Worm (Caenorhabditis elegans) whole organism, mixed stage, embryonic: ENCODE measurements around the gene sma-5.

Source experiments
- M03D4.4 ChIP-seq: sonication (generic microtip); optimal IDR thresholded peaks from 2 replicates; lab custom pipeline; 2017; ENCODE audit warnings: mild to moderate bottlenecking, missing genetic modification characterization, missing compliant biosample characterization
- bed-3 ChIP-seq: fragments of 200-800 bp; sonication (Bioruptor generic); optimal IDR thresholded peaks from 3 replicates; lab custom pipeline; 2018; ENCODE audit warnings: mild to moderate bottlenecking, missing genetic modification characterization, moderate library complexity, missing compliant biosample characterization
- ceh-39 ChIP-seq: fragments of 150-350 bp; optimal IDR thresholded peaks from 2 replicates; lab custom pipeline; 2014; ENCODE audit warnings: missing biosample characterization, missing genetic modification characterization
- ceh-83 ChIP-seq: fragments of 200-800 bp; sonication (Bioruptor generic); optimal IDR thresholded peaks from 2 replicates; lab custom pipeline; 2018; ENCODE audit warnings: mild to moderate bottlenecking, missing genetic modification characterization, missing compliant biosample characterization
- ces-1 ChIP-seq: fragments of 150-350 bp; optimal IDR thresholded peaks from 2 replicates; lab custom pipeline; 2014; ENCODE audit warnings: missing biosample characterization, missing genetic modification reagents, missing genetic modification characterization
- cnd-1 ChIP-seq: fragments of 200-800 bp; sonication (Bioruptor generic); optimal IDR thresholded peaks from 2 replicates; lab custom pipeline; 2018; ENCODE audit warnings: mild to moderate bottlenecking, missing genetic modification characterization, missing compliant biosample characterization
- drap-1 ChIP-seq: fragments of 200-800 bp; sonication (Bioruptor generic); optimal IDR thresholded peaks from 3 replicates; lab custom pipeline; 2018; ENCODE audit warnings: mild to moderate bottlenecking, missing genetic modification characterization, missing compliant biosample characterization
- elt-1 ChIP-seq: sonication (generic microtip); optimal IDR thresholded peaks from 2 replicates; lab custom pipeline; 2017; ENCODE audit warnings: missing genetic modification characterization, mild to moderate bottlenecking, missing compliant biosample characterization, antibody characterized with exemption, moderate library complexity, borderline replicate concordance; ENCODE audit not compliant: insufficient read depth
- flh-1 ChIP-seq: fragments of 200-800 bp; sonication (Bioruptor generic); optimal IDR thresholded peaks from 2 replicates; lab custom pipeline; 2018; ENCODE audit warnings: mild to moderate bottlenecking, missing genetic modification characterization, moderate library complexity, missing compliant biosample characterization
- ham-2 ChIP-seq: fragments of 200-800 bp; sonication (Bioruptor generic); optimal IDR thresholded peaks from 2 replicates; lab custom pipeline; 2018; ENCODE audit warnings: mild to moderate bottlenecking, missing genetic modification characterization, missing compliant biosample characterization
- lin-13 ChIP-seq: fragments of 150-350 bp; optimal IDR thresholded peaks from 2 replicates; lab custom pipeline; 2014; ENCODE audit warnings: missing biosample characterization, missing genetic modification characterization
- lin-32 ChIP-seq: fragments of 200-800 bp; sonication (Bioruptor generic); optimal IDR thresholded peaks from 2 replicates; lab custom pipeline; 2018; ENCODE audit warnings: mild to moderate bottlenecking, missing genetic modification characterization, missing compliant biosample characterization
- lsy-2 ChIP-seq: fragments of 150-350 bp; optimal IDR thresholded peaks from 2 replicates; lab custom pipeline; 2014; ENCODE audit warnings: missing biosample characterization, missing genetic modification characterization
- mab-5 ChIP-seq: fragments of 150-350 bp; optimal IDR thresholded peaks from 2 replicates; lab custom pipeline; 2014; ENCODE audit warnings: missing biosample characterization, missing genetic modification characterization
- mep-1 ChIP-seq: fragments of 150-350 bp; optimal IDR thresholded peaks from 2 replicates; lab custom pipeline; 2017; ENCODE audit warnings: missing biosample characterization, missing genetic modification reagents, missing genetic modification characterization, inconsistent platforms
- mls-2 ChIP-seq: sonication (generic microtip); optimal IDR thresholded peaks from 2 replicates; lab custom pipeline; 2016; ENCODE audit warnings: mild to moderate bottlenecking, missing genetic modification characterization, moderate library complexity, missing compliant biosample characterization
- nhr-12 ChIP-seq: fragments of 150-350 bp; optimal IDR thresholded peaks from 2 replicates; lab custom pipeline; 2014; ENCODE audit warnings: missing biosample characterization, missing genetic modification characterization
- nhr-237 ChIP-seq: fragments of 150-350 bp; optimal IDR thresholded peaks from 2 replicates; lab custom pipeline; 2014; ENCODE audit warnings: missing biosample characterization, missing genetic modification characterization
- nhr-28 ChIP-seq: fragments of 150-350 bp; optimal IDR thresholded peaks from 2 replicates; lab custom pipeline; 2014; ENCODE audit warnings: missing biosample characterization, missing genetic modification characterization
- nhr-76 ChIP-seq: sonication (generic microtip); optimal IDR thresholded peaks from 2 replicates; lab custom pipeline; 2017; ENCODE audit warnings: missing biosample characterization, missing genetic modification characterization
- pha-4 ChIP-seq: fragments of 150-350 bp; optimal IDR thresholded peaks from 2 replicates; lab custom pipeline; 2018; ENCODE audit warnings: missing biosample characterization, missing genetic modification reagents, missing genetic modification characterization
- sem-2 ChIP-seq: fragments of 200-800 bp; sonication (Bioruptor generic); optimal IDR thresholded peaks from 2 replicates; lab custom pipeline; 2018; ENCODE audit warnings: mild to moderate bottlenecking, missing genetic modification characterization, missing compliant biosample characterization
- snpc-4 ChIP-seq: fragments of 150-350 bp; optimal IDR thresholded peaks from 2 replicates; lab custom pipeline; 2014; ENCODE audit warnings: missing biosample characterization, missing genetic modification characterization
- unc-120 ChIP-seq: sonication (generic microtip); optimal IDR thresholded peaks from 2 replicates; lab custom pipeline; 2017; ENCODE audit warnings: missing genetic modification characterization, missing compliant biosample characterization; ENCODE audit not compliant: poor library complexity, severe bottlenecking
- unc-39 ChIP-seq: fragments of 150-350 bp; optimal IDR thresholded peaks from 2 replicates; lab custom pipeline; 2014; ENCODE audit warnings: missing biosample characterization, missing genetic modification characterization
- unc-62 ChIP-seq: fragments of 150-350 bp; optimal IDR thresholded peaks from 2 replicates; lab custom pipeline; 2014; ENCODE audit warnings: missing biosample characterization, missing genetic modification reagents, missing genetic modification characterization
- zip-8 ChIP-seq: fragments of 150-350 bp; optimal IDR thresholded peaks from 2 replicates; lab custom pipeline; 2014; ENCODE audit warnings: missing biosample characterization, missing genetic modification characterization

Gene sma-5

DNA sequence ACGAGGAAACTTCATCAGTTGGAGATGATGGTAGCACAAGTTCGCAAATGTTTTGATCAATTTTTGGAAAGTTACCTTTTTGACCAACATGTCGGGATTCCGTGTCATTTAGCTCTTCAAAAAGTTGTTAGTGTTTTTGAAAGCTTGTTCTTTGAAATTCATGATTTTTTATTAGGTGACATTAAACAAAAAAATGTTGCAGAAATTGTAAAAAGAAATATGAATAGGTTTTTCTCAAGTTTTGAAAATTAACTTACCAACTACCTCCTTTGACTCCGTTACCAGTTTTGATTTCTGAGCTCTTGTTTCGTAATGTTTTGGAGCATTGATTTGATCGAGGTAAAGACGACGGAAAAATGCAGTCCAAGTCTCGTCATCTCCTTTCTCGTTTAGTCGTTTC lies 53.2 kb downstream of the sma-5 start:
- no peak for TF ChIP-seq zip-8
- no peak for TF ChIP-seq flh-1 (GFP tag; lab: Kevin White, UChicago)
- no peak for TF ChIP-seq cnd-1 (tag; lab: Kevin White, UChicago)
- no peak for TF ChIP-seq unc-62 (GFP tag; lab: Kevin White, UChicago)
- TF ChIP-seq ces-1 (GFP tag; lab: Kevin White, UChicago) = no peak

DNA sequence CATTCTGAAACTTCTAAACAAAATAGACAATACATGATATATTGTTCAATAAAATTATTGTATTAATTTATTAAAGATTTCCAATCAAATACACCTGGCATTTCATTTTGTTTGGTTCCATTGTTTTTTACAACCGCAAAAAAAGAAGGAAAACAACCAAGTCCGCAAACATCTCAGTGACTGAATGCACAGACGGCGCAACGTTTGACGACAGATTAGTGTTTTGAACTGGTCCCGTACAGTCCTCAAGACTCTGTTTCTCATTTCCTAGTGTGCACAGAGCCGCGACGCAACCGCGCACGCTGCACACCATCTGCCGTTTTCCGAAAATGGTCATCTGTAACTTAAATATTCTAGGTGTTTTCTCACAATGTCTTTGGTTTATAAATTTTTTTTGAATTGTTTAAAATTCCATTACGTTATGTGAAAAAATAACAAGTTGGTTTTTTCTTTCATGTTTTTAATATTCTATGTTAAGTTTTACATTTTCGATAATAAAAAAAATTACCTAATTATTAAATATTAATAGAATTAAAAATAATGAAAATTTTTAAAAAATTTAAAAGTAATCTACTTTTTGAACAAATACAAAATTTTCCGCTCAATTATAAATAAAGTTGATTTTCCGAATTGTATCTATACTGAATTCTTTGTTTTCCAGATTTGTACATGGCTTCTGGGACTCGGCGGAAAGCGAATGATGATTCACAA lies 57.0 kb downstream of the sma-5 start, which contains the start of gene lsd-1:
Gene lsd-1, plus strand, starts transcription at position 661 of the 711 bp plus-strand sequence.
- TF ChIP-seq bed-3 (GFP tag; lab: Kevin White, UChicago) = no peak
- TF ChIP-seq elt-1 (tag; lab: Kevin White, UChicago) = no peak
- TF ChIP-seq mab-5 = no peak
- TF ChIP-seq lin-13 (tag; lab: Kevin White, UChicago) = peak; percentile 3
- no peak for TF ChIP-seq nhr-237 (tag; lab: Kevin White, UChicago)
- peak; percentile 32 for TF ChIP-seq ceh-39
- peak; percentile 85 for TF ChIP-seq cnd-1 (tag; lab: Kevin White, UChicago)
- no peak for TF ChIP-seq ceh-83 (GFP tag; lab: Kevin White, UChicago)
- TF ChIP-seq drap-1 = no peak
- TF ChIP-seq ham-2 = no peak
- TF ChIP-seq nhr-76 = no peak
- TF ChIP-seq lin-32 (GFP tag; lab: Kevin White, UChicago) = peak; percentile 52
- TF ChIP-seq nhr-28 (tag; lab: Kevin White, UChicago) = no peak
- TF ChIP-seq unc-62 (GFP tag; lab: Kevin White, UChicago) = no peak
- TF ChIP-seq sem-2 = no peak
- TF ChIP-seq nhr-12 (tag; lab: Kevin White, UChicago) = no peak
- TF ChIP-seq mep-1 = peak; percentile 29
- TF ChIP-seq lsy-2 (tag; lab: Kevin White, UChicago) = no peak
- no peak for TF ChIP-seq unc-120 (tag; lab: Kevin White, UChicago)
- TF ChIP-seq mls-2 (tag; lab: Kevin White, UChicago) = no peak
- no peak for TF ChIP-seq snpc-4 (tag; lab: Kevin White, UChicago)
- TF ChIP-seq M03D4.4 (tag; lab: Kevin White, UChicago) = no peak
- peak; percentile 1 for TF ChIP-seq pha-4 (tag; lab: Kevin White, UChicago)
- no peak for TF ChIP-seq unc-39 (tag; lab: Kevin White, UChicago)
- no peak for TF ChIP-seq ces-1 (GFP tag; lab: Kevin White, UChicago)
